Worm (Caenorhabditis elegans) whole organism, L4/young adult: ENCODE data around the gene K08D8.1.

Experiments
- W03F9.2 ChIP-seq: fragments of 150-350 bp; optimal IDR thresholded peaks from 2 replicates; lab custom pipeline; 2014; ENCODE audit warnings: missing biosample characterization, missing genetic modification characterization
- him-1 ChIP-seq: sonication (generic microtip); optimal IDR thresholded peaks from 2 replicates; lab custom pipeline; 2016; ENCODE audit warnings: missing genotype, missing genetic modification reagents, missing genetic modification characterization, missing compliant biosample characterization

DNA sequence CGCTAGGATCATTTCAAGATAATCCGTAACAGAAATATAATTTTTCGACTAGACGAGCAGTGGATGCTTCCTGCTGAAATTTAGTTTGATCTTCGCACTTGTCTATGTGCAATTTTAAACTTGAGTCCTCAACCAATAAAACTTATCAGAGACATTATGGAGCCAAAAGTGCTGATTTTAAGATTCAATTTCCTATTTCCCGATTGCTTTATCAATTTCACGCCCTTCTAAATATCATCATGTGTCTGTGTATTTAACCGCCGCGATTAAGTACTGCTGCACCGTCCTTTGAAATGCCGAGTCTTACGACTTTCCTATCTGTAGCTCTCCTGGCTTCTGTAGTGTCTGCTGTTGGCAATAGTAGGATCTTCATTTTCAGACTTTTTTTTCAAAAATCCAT lies 28.7 kb downstream of the K08D8.1 start, which contains the start of gene C32H11.4:
- no peak for TF ChIP-seq him-1 (tag; lab: Kevin White, UChicago)
- no peak for TF ChIP-seq W03F9.2 (tag; lab: Kevin White, UChicago)
